Worm (Caenorhabditis elegans): ENCODE results near the gene srh-241.

ce11 chrV:2859738-2860137 is 9.7 kb downstream of the srh-241 start, which contains the start of gene srj-54:
- TF ChIP-seq elt-2 (tag; optimal IDR thresholded peaks at IDR 0.05) (no peak), hlh-13 (GFP tag; optimal IDR thresholded peaks at IDR 0.05) (no peak), ama-1 (optimal IDR thresholded peaks at IDR 0.05) (no peak), nfya-1 (tag; optimal IDR thresholded peaks at IDR 0.05) (no peak)

Measured in whole organism, late embryonic.